Worm (Caenorhabditis elegans) whole organism, L4 larva: ENCODE measurements around the gene ears-2.

Source experiments
- F10B5.3 ChIP-seq: sonication (generic microtip); optimal IDR thresholded peaks from 2 replicates; lab custom pipeline; 2016; ENCODE audit warnings: mild to moderate bottlenecking, missing genetic modification characterization, missing compliant biosample characterization
- T26A8.4 ChIP-seq: fragments of 200-800 bp; sonication (Bioruptor generic); IDR thresholded peaks from 2 replicates; pipeline ENCODE4 v1.3.6; 2022; ENCODE audit warnings: missing genetic modification characterization, missing compliant biosample characterization
- Y48G9A.11 ChIP-seq: fragments of 200-800 bp; sonication (Bioruptor generic); IDR thresholded peaks from 2 replicates; pipeline ENCODE4 v1.3.6; 2022; ENCODE audit warnings: missing genetic modification reagents, missing genetic modification characterization, missing compliant biosample characterization
- aha-1 ChIP-seq: fragments of 150-350 bp; peaks from one replicate; lab custom pipeline; 2014; ENCODE audit warnings: missing biosample characterization, missing genetic modification characterization
- aly-2 ChIP-seq: sonication (generic microtip); optimal IDR thresholded peaks from 2 replicates; lab custom pipeline; 2018; ENCODE audit warnings: missing biosample characterization, missing genetic modification characterization
- ama-1 ChIP-seq: fragments of 150-350 bp; optimal IDR thresholded peaks from 2 replicates; lab custom pipeline; 2014; ENCODE audit warnings: inconsistent platforms, mixed read lengths
- arid-1 ChIP-seq: fragments of 200-800 bp; sonication (Bioruptor generic); conservative IDR thresholded peaks from 2 replicates; pipeline ENCODE4 v1.3.6; 2022; ENCODE audit warnings: missing genetic modification reagents, missing genetic modification characterization, missing compliant biosample characterization
- daf-16 ChIP-seq, 3 experiments: sonication (generic microtip); optimal IDR thresholded peaks; 2 replicates each; lab custom pipeline; 2016 to 2017; ENCODE audit warnings: missing genetic modification characterization in 3 of 3, missing genetic modification reagents in 3 of 3, mild to moderate bottlenecking in 2 of 3, missing compliant biosample characterization in 2 of 3, missing biosample characterization in 1 of 3, moderate library complexity in 1 of 3
- dmd-6 ChIP-seq: fragments of 200-800 bp; sonication (Bioruptor generic); IDR thresholded peaks from 2 replicates; pipeline ENCODE4 v1.3.6; 2022; ENCODE audit warnings: missing genetic modification reagents, missing genetic modification characterization, missing compliant biosample characterization
- dmd-8 ChIP-seq: fragments of 200-800 bp; sonication (Bioruptor generic); IDR thresholded peaks from 2 replicates; pipeline ENCODE4 v1.3.6; 2022; ENCODE audit warnings: missing genetic modification characterization, missing compliant biosample characterization
- duxl-1 ChIP-seq: sonication (generic microtip); optimal IDR thresholded peaks from 2 replicates; lab custom pipeline; 2016; ENCODE audit warnings: mild to moderate bottlenecking, missing genetic modification characterization, moderate library complexity, missing compliant biosample characterization; ENCODE audit not compliant: poor library complexity
- dve-1 ChIP-seq: sonication (generic microtip); optimal IDR thresholded peaks from 2 replicates; lab custom pipeline; 2017; ENCODE audit warnings: antibody characterized with exemption, mild to moderate bottlenecking, missing genetic modification characterization, missing compliant biosample characterization; ENCODE audit not compliant: insufficient read depth
- egl-27 ChIP-seq: sonication (generic microtip); optimal IDR thresholded peaks from 3 replicates; lab custom pipeline; 2017; ENCODE audit warnings: missing biosample characterization, missing genetic modification reagents, missing genetic modification characterization
- egl-43 ChIP-seq: fragments of 200-800 bp; sonication (Bioruptor generic); IDR thresholded peaks from 2 replicates; pipeline ENCODE4 v1.3.6; 2022; ENCODE audit warnings: missing genetic modification reagents, missing genetic modification characterization, missing compliant biosample characterization
- lin-13 ChIP-seq: fragments of 150-350 bp; optimal IDR thresholded peaks from 2 replicates; lab custom pipeline; 2014; ENCODE audit warnings: missing biosample characterization, missing genetic modification reagents, missing genetic modification characterization
- lin-15B ChIP-seq: fragments of 150-350 bp; sonication (generic microtip); optimal IDR thresholded peaks from 3 replicates; lab custom pipeline; 2014; ENCODE audit warnings: missing biosample characterization, missing genetic modification characterization
- lin-38 ChIP-seq: fragments of 200-800 bp; sonication (Bioruptor generic); IDR thresholded peaks from 2 replicates; pipeline ENCODE4 v1.3.6; 2022; ENCODE audit warnings: missing genetic modification reagents, missing genetic modification characterization, missing compliant biosample characterization
- lsy-2 ChIP-seq, 2 experiments: fragments of 150-350 bp in 1 of 2; sonication (generic microtip) in 1 of 2; optimal IDR thresholded peaks; 2 replicates each; lab custom pipeline; 2014 to 2017; ENCODE audit warnings: missing biosample characterization in 2 of 2, missing genetic modification characterization in 2 of 2
- madf-5 ChIP-seq, 2 experiments: fragments of 200-800 bp; sonication (Bioruptor generic); IDR thresholded peaks; 2 replicates each; pipeline ENCODE4 v1.3.6; 2022; ENCODE audit warnings: missing compliant biosample characterization in 2 of 2, missing genetic modification characterization in 2 of 2
- mdl-1 ChIP-seq, 2 experiments: fragments of 150-350 bp in 1 of 2; sonication (generic microtip) in 1 of 2; optimal IDR thresholded peaks; 2 replicates each; lab custom pipeline; 2014 to 2017; ENCODE audit warnings: missing biosample characterization in 2 of 2, missing genetic modification characterization in 2 of 2
- mes-2 ChIP-seq: sonication (generic microtip); optimal IDR thresholded peaks from 2 replicates; lab custom pipeline; 2016; ENCODE audit warnings: missing genotype, mild to moderate bottlenecking, missing genetic modification characterization, missing compliant biosample characterization; ENCODE audit not compliant: poor library complexity, severe bottlenecking
- nhr-102 ChIP-seq: sonication (generic microtip); optimal IDR thresholded peaks from 2 replicates; lab custom pipeline; 2016; ENCODE audit warnings: mild to moderate bottlenecking, missing genetic modification characterization, moderate library complexity, missing compliant biosample characterization
- nhr-11 ChIP-seq: fragments of 150-350 bp; optimal IDR thresholded peaks from 2 replicates; lab custom pipeline; 2014; ENCODE audit warnings: missing biosample characterization, missing genetic modification characterization
- nhr-111 ChIP-seq: fragments of 200-800 bp; sonication (Bioruptor generic); optimal IDR thresholded peaks from 2 replicates; lab custom pipeline; 2018; ENCODE audit warnings: mild to moderate bottlenecking, missing genetic modification characterization, missing compliant biosample characterization
- nhr-25 ChIP-seq: sonication (generic microtip); optimal IDR thresholded peaks from 2 replicates; lab custom pipeline; 2017; ENCODE audit warnings: missing genetic modification characterization, mild to moderate bottlenecking, missing compliant biosample characterization, antibody characterized with exemption, moderate library complexity, borderline replicate concordance; ENCODE audit not compliant: insufficient read depth
- nhr-41 ChIP-seq: fragments of 200-800 bp; sonication (Bioruptor generic); IDR thresholded peaks from 2 replicates; pipeline ENCODE4 v1.3.6; 2022; ENCODE audit warnings: missing genetic modification reagents, missing genetic modification characterization, missing compliant biosample characterization
- nhr-42 ChIP-seq: fragments of 200-800 bp; sonication (Bioruptor generic); IDR thresholded peaks from 2 replicates; pipeline ENCODE4 v1.3.6; 2022; ENCODE audit warnings: missing genetic modification characterization, missing compliant biosample characterization
- nhr-6 ChIP-seq: fragments of 150-350 bp; optimal IDR thresholded peaks from 2 replicates; lab custom pipeline; 2014; ENCODE audit warnings: missing biosample characterization, missing genetic modification characterization
- pha-4 ChIP-seq, 2 experiments: fragments of 150-350 bp in 1 of 2; fragments of 200-800 bp in 1 of 2; sonication (Bioruptor generic) in 1 of 2; IDR thresholded peaks in 1 of 2; optimal IDR thresholded peaks in 1 of 2; 2 replicates each; pipeline versions ENCODE4 v1.3.6 to Lab custom; 2014 to 2022; ENCODE audit warnings: missing genetic modification characterization in 2 of 2, missing genetic modification reagents in 2 of 2, missing biosample characterization in 1 of 2, missing compliant biosample characterization in 1 of 2
- unc-130 ChIP-seq: sonication (generic microtip); optimal IDR thresholded peaks from 2 replicates; lab custom pipeline; 2016; ENCODE audit warnings: missing genetic modification reagents, missing genetic modification characterization, missing compliant biosample characterization
- unc-39 ChIP-seq: sonication (generic microtip); optimal IDR thresholded peaks from 2 replicates; lab custom pipeline; 2017; ENCODE audit warnings: missing biosample characterization, missing genetic modification characterization
- unc-62 ChIP-seq, 3 experiments: fragments of 150-350 bp in 1 of 3; sonication (generic microtip); optimal IDR thresholded peaks in 2 of 3; peaks in 1 of 3; 1 replicate in 1 of 3; 2 replicates in 2 of 3; lab custom pipeline; 2014 to 2017; ENCODE audit warnings: missing biosample characterization in 3 of 3, missing genetic modification characterization in 3 of 3, missing genetic modification reagents in 3 of 3, missing genotype in 1 of 3
- zfp-3 ChIP-seq: fragments of 200-800 bp; sonication (Bioruptor generic); conservative IDR thresholded peaks from 2 replicates; pipeline ENCODE4 v1.3.6; 2022; ENCODE audit warnings: missing genetic modification reagents, missing genetic modification characterization, missing compliant biosample characterization
- zip-2 ChIP-seq: fragments of 150-350 bp; optimal IDR thresholded peaks from 2 replicates; lab custom pipeline; 2014; ENCODE audit warnings: missing biosample characterization, missing genetic modification characterization
- ztf-11 ChIP-seq: fragments of 150-350 bp; optimal IDR thresholded peaks from 2 replicates; lab custom pipeline; 2014; ENCODE audit warnings: missing biosample characterization, missing genetic modification characterization
- ztf-7 ChIP-seq: fragments of 150-350 bp; optimal IDR thresholded peaks from 2 replicates; lab custom pipeline; 2014; ENCODE audit warnings: missing biosample characterization, missing genetic modification characterization

The ears-2 gene

ce11 chrIV:410420-410891 is 20.2 kb upstream of the ears-2 start, which contains the start of gene T07A9.12 (continued):
- TF ChIP-seq nhr-25 (tag; lab: Kevin White, UChicago) (no peak), zip-2 (tag; lab: Kevin White, UChicago) (no peak)
- TF ChIP-seq, all 104 proteins: peak for 30

- TF ChIP-seq Y48G9A.11 (GFP tag; lab: Robert Waterston, UW), result no peak
- no peak for TF ChIP-seq dmd-8
- TF ChIP-seq unc-62 (GFP tag; optimal IDR thresholded peaks at IDR 0.05 in 1 of 2; lab: Kevin White, UChicago), result peak in 1 of 2 experiments; percentile 36
- TF ChIP-seq unc-62 (tag; optimal IDR thresholded peaks at IDR 0.05; lab: Kevin White, UChicago), result no peak
- TF ChIP-seq mes-2 (tag; lab: Kevin White, UChicago), result no peak
- TF ChIP-seq nhr-6 (tag; lab: Kevin White, UChicago), result no peak
- TF ChIP-seq, all 104 proteins: peak for 1
Measured at ce11 chrIV:409935-410334, 19.7 kb upstream of the ears-2 start, which contains the start of gene kgb-1. Gene kgb-1 (minus strand): TSS chrIV:410035.

- TF ChIP-seq dve-1 (tag; lab: Kevin White, UChicago) (peak; percentile 31), daf-16 (GFP tag; optimal IDR thresholded peaks at IDR 0.05; lab: Kevin White, UChicago) (no peak), daf-16 (tag; optimal IDR thresholded peaks at IDR 0.05; lab: Kevin White, UChicago) (peak; percentile 42), F10B5.3 (tag; lab: Kevin White, UChicago) (no peak), ztf-7 (tag; lab: Kevin White, UChicago) (no peak), dmd-6 (GFP tag; lab: Robert Waterston, UW) (peak; percentile 18; the same call in 1 of the 2 replicates)
Measured at ce11 chrIV:408892-409291, 18.6 kb upstream of the ears-2 start.

ce11 chrIV:401395-401794 is 11.1 kb upstream of the ears-2 start, which contains the start of gene gpa-4:
Gene gpa-4 (plus strand): TSS chrIV:401695.
- TF ChIP-seq nhr-11, result no peak
- TF ChIP-seq egl-43, result no peak
- TF ChIP-seq ztf-11 (tag; lab: Kevin White, UChicago), result no peak
- no peak for TF ChIP-seq mdl-1 (tag; optimal IDR thresholded peaks at IDR 0.05; lab: Kevin White, UChicago)
- TF ChIP-seq aly-2 (tag; lab: Kevin White, UChicago), result no peak
- no peak for TF ChIP-seq unc-39 (tag; lab: Kevin White, UChicago)
- TF ChIP-seq egl-27 (tag; lab: Kevin White, UChicago), result no peak
- TF ChIP-seq nhr-41 (GFP tag; lab: Robert Waterston, UW), result no peak
- no peak for TF ChIP-seq lin-38
- TF ChIP-seq lin-13 (GFP tag; lab: Kevin White, UChicago), result no peak
- TF ChIP-seq T26A8.4, result no peak
- no peak for TF ChIP-seq unc-130 (GFP tag; lab: Kevin White, UChicago)
- TF ChIP-seq nhr-102 (tag; lab: Kevin White, UChicago), result no peak
- TF ChIP-seq nhr-25 (tag; lab: Kevin White, UChicago), result no peak
- TF ChIP-seq arid-1 (GFP tag; lab: Robert Waterston, UW), result no peak

ce11 chrIV:396373-396772 is 6.1 kb upstream of the ears-2 start, which contains the start of gene rrp-8:
Gene rrp-8 (plus strand): TSS chrIV:396545.
- TF ChIP-seq lsy-2 (tag; optimal IDR thresholded peaks at IDR 0.05; lab: Kevin White, UChicago) (peak in 1 of 2 experiments; percentile 43), lin-38 (peak; percentile 49), aha-1 (tag; lab: Kevin White, UChicago) (peak; percentile 69), zfp-3 (GFP tag; lab: Robert Waterston, UW) (0 out of 2 replicates have a peak, but pooled peaks have one; percentile 36), madf-5 (GFP tag; IDR thresholded peaks at IDR 0.05; lab: Robert Waterston, UW) (0 out of 4 replicates have a peak, but pooled peaks of 1 of the 2 experiments have one; percentile 30), pha-4 (GFP tag; IDR thresholded peaks at IDR 0.05; lab: Robert Waterston, UW) (peak; percentile 37; the same call in 1 of the 2 replicates), pha-4 (tag; optimal IDR thresholded peaks at IDR 0.05; lab: Kevin White, UChicago) (no peak), arid-1 (GFP tag; lab: Robert Waterston, UW) (peak; percentile 25; the same call in 1 of the 2 replicates), duxl-1 (no peak), nhr-42 (GFP tag; lab: Robert Waterston, UW) (0 out of 2 replicates have a peak, but pooled peaks have one; percentile 43), nhr-111 (GFP tag; lab: Kevin White, UChicago) (no peak), nhr-11 (no peak), lin-15B (tag; lab: Kevin White, UChicago) (peak; percentile 5), ama-1 (lab: Kevin White, UChicago) (peak; percentile 1)
- TF ChIP-seq, all 104 proteins: peak for 10
